Fruit fly (Drosophila melanogaster): Measurements from ENCODE around the gene Abcd3.

Gene Abcd3

DNA sequence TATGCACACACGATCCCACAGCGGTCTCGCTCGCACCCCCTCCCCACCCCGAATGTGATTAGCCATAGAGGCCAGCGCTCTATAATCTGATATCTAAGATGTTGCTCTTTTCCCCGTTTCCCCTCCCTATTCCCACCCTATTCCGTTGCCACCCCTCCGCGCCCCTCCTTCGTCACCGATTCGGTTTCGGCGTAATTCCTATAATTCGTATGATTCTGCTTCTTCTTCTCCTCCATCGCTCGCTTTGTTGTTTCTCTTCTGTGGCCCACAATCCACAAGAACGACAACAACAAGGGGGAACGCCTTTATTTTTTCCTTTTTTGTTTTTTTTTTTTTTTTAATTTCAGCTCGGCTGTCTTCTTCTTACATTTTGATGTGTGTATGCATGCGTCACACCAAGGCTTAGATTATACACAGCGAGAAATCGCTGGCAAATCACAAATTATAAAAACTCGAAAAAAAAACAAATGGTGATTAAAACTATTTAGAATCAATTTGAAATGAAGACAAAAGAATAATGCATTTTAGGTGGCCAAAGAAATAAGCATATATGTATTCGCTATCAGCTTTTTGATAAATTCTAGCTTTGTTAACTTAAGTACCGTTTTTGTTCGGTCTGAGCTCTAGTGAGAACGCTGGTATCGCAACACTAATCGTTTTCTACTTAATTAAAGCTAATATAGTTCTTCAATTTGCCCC, 19.4 kb downstream of the Abcd3 start (continued):
- peak; percentile 1 for TF ChIP-seq Meics (GFP tag; optimal IDR thresholded peaks at IDR 0.05)
- peak; percentile 26 for TF ChIP-seq org-1 (GFP tag; optimal IDR thresholded peaks at IDR 0.05)
- no peak for TF ChIP-seq wek (GFP tag; optimal IDR thresholded peaks at IDR 0.05)
- TF ChIP-seq CG14860 (GFP tag; IDR thresholded peaks at IDR 0.05; ENCODE audit: partially characterized antibody) = no peak
- no peak for TF ChIP-seq HHEX (GFP tag; optimal IDR thresholded peaks at IDR 0.05)
- peak; percentile 43 for TF ChIP-seq Camta (GFP tag; optimal IDR thresholded peaks at IDR 0.05)
- peak in 1 of 2 experiments; percentile 59 for TF ChIP-seq chif (GFP tag; optimal IDR thresholded peaks at IDR 0.05)
- TF ChIP-seq esg (GFP tag; conservative IDR thresholded peaks at IDR 0.05) = no peak
- TF ChIP-seq CG7556 (GFP tag; optimal IDR thresholded peaks at IDR 0.05) = peak; percentile 43
- TF ChIP-seq Stat92E (GFP tag; optimal IDR thresholded peaks at IDR 0.05) = no peak
- TF ChIP-seq ranshi (GFP tag; IDR thresholded peaks at IDR 0.05) = peak; percentile 24; the same call in 1 of the 2 replicates
- TF ChIP-seq lbe (GFP tag; optimal IDR thresholded peaks at IDR 0.05) = peak; percentile 21
- TF ChIP-seq CG30431 (GFP tag; optimal IDR thresholded peaks at IDR 0.05) = peak; percentile 36
- TF ChIP-seq Mes4 (GFP tag; optimal IDR thresholded peaks at IDR 0.05) = peak; percentile 24
- peak; percentile 0 for TF ChIP-seq CG3065 (GFP tag; optimal IDR thresholded peaks at IDR 0.05)
- TF ChIP-seq ems (GFP tag; optimal IDR thresholded peaks at IDR 0.05) = peak; percentile 14
- peak; percentile 95 for TF ChIP-seq crol (GFP tag; IDR thresholded peaks at IDR 0.05)
- TF ChIP-seq bsh (GFP tag; optimal IDR thresholded peaks at IDR 0.05) = peak; percentile 11 to 70
- no peak for TF ChIP-seq D (optimal IDR thresholded peaks at IDR 0.05)
- TF ChIP-seq D (GFP tag; optimal IDR thresholded peaks at IDR 0.05) = peak; percentile 50
- peak; percentile 25 for TF ChIP-seq Fer3 (tag; optimal IDR thresholded peaks at IDR 0.05)
- TF ChIP-seq ftz-f1 (GFP tag; optimal IDR thresholded peaks at IDR 0.05) = no peak
- no peak for TF ChIP-seq CG3281 (GFP tag; optimal IDR thresholded peaks at IDR 0.05)
- peak; percentile 61 for TF ChIP-seq CG6689 (GFP tag; IDR thresholded peaks at IDR 0.05)
- TF ChIP-seq CG4360 (GFP tag; IDR thresholded peaks at IDR 0.05) = peak; percentile 86
- TF ChIP-seq Ets97D (GFP tag; optimal IDR thresholded peaks at IDR 0.05) = no peak
- TF ChIP-seq CG10431 (GFP tag; optimal IDR thresholded peaks at IDR 0.05) = no peak
- peak; percentile 87 for TF ChIP-seq dmrt11E (tag; optimal IDR thresholded peaks at IDR 0.05)
- TF ChIP-seq CG13424 (tag; optimal IDR thresholded peaks at IDR 0.05) = peak; percentile 13
- no peak for TF ChIP-seq CG6654 (GFP tag; optimal IDR thresholded peaks at IDR 0.05)
- peak; percentile 47; the same call in 2 of the 3 replicates for TF ChIP-seq row (GFP tag; IDR thresholded peaks at IDR 0.05)
- no peak for TF ChIP-seq CG14667 (GFP tag; IDR thresholded peaks at IDR 0.05)
- peak; percentile 55 for TF ChIP-seq nmo (GFP tag; optimal IDR thresholded peaks at IDR 0.05)
- peak; percentile 9 for TF ChIP-seq CG2116 (GFP tag; optimal IDR thresholded peaks at IDR 0.05)
- TF ChIP-seq stwl (tag; optimal IDR thresholded peaks at IDR 0.05) = peak; percentile 20
- peak; percentile 43 for TF ChIP-seq tin (GFP tag; optimal IDR thresholded peaks at IDR 0.05)
- TF ChIP-seq CG3838 (GFP tag; optimal IDR thresholded peaks at IDR 0.05) = no peak
- peak; percentile 25 for TF ChIP-seq CG1602 (GFP tag; optimal IDR thresholded peaks at IDR 0.05)
- 0 out of 2 replicates have a peak, but pooled peaks have one; percentile 17 for TF ChIP-seq sisA (GFP tag; IDR thresholded peaks at IDR 0.05)
- peak; percentile 42 for TF ChIP-seq CG16863 (GFP tag; optimal IDR thresholded peaks at IDR 0.05)
- peak; percentile 46 for TF ChIP-seq D19A (tag; optimal IDR thresholded peaks at IDR 0.05)
- TF ChIP-seq NK7.1 (GFP tag; optimal IDR thresholded peaks at IDR 0.05) = peak; percentile 6
- peak; percentile 65 for TF ChIP-seq zfh1 (GFP tag; IDR thresholded peaks at IDR 0.05)
- peak; percentile 27 for TF ChIP-seq CG13624 (GFP tag; optimal IDR thresholded peaks at IDR 0.05)
- TF ChIP-seq az2 (GFP tag; optimal IDR thresholded peaks at IDR 0.05) = peak; percentile 24
- peak; percentile 13 for TF ChIP-seq bcd (GFP tag; optimal IDR thresholded peaks at IDR 0.05)
- TF ChIP-seq CG17385 (GFP tag; optimal IDR thresholded peaks at IDR 0.05) = peak; percentile 72
- TF ChIP-seq ro (GFP tag; IDR thresholded peaks at IDR 0.05) = 0 out of 2 replicates have a peak, but pooled peaks have one; percentile 10
- no peak for TF ChIP-seq knrl (GFP tag; IDR thresholded peaks at IDR 0.05; ENCODE audit: partially characterized antibody)
- no peak for TF ChIP-seq sr (GFP tag; IDR thresholded peaks at IDR 0.05)
